Fruit fly (Drosophila melanogaster): Measurements from ENCODE around the gene CG17321.

DNA sequence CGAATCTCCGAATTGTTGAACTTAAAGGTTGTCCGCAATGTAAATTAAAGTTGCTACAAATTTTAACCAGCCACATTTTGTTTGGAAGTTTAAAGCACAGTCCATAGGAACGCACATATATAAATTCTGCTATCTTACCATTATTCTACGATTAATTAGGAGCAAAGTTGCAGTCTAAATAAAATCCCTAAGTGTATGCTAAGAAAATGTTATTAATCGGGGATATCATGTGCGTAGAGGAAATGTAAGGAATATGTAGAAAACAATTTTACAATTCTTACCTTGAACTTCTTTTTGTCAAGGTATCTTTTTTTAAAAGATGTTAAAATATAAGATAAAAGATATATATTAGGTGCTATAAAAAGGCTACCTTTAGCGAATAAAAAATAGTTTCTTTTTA, 26.6 kb upstream of the CG17321 start:
- TF ChIP-seq acj6 (GFP tag; optimal IDR thresholded peaks at IDR 0.05) (no peak), Sox14 (GFP tag; optimal IDR thresholded peaks at IDR 0.05) (no peak), pdm3 (GFP tag; optimal IDR thresholded peaks at IDR 0.05) (no peak), CG6854 (GFP tag; optimal IDR thresholded peaks at IDR 0.05) (no peak), eg (GFP tag; IDR thresholded peaks at IDR 0.05) (no peak), net (GFP tag; optimal IDR thresholded peaks at IDR 0.05) (no peak), fd85E (GFP tag; optimal IDR thresholded peaks at IDR 0.05) (no peak), CG10669 (GFP tag; optimal IDR thresholded peaks at IDR 0.05) (no peak), fkh (GFP tag; optimal IDR thresholded peaks at IDR 0.05) (no peak), topi (GFP tag; optimal IDR thresholded peaks at IDR 0.05) (no peak), lz (GFP tag; optimal IDR thresholded peaks at IDR 0.05) (no peak), CG3032 (tag; optimal IDR thresholded peaks at IDR 0.05) (no peak)

All from whole organism, prepupa.